Worm (Caenorhabditis elegans) whole organism, L4 larva: ENCODE data around the gene C26B9.7.

Experiments used
- F44E2.7 ChIP-seq: fragments of 200-800 bp; sonication (Bioruptor generic); IDR thresholded peaks from 2 replicates; pipeline ENCODE4 v2.1.2; 2022; ENCODE audit warnings: missing genetic modification characterization, missing compliant biosample characterization
- R02D3.7 ChIP-seq: fragments of 150-350 bp; sonication (generic microtip); optimal IDR thresholded peaks from 3 replicates; lab custom pipeline; 2014; ENCODE audit warnings: missing biosample characterization, missing genetic modification characterization
- aha-1 ChIP-seq: fragments of 150-350 bp; peaks from one replicate; lab custom pipeline; 2014; ENCODE audit warnings: missing biosample characterization, missing genetic modification characterization
- ama-1 ChIP-seq: fragments of 150-350 bp; optimal IDR thresholded peaks from 2 replicates; lab custom pipeline; 2014; ENCODE audit warnings: inconsistent platforms, mixed read lengths
- arid-1 ChIP-seq: fragments of 200-800 bp; sonication (Bioruptor generic); conservative IDR thresholded peaks from 2 replicates; pipeline ENCODE4 v1.3.6; 2022; ENCODE audit warnings: missing genetic modification reagents, missing genetic modification characterization, missing compliant biosample characterization
- attf-4 ChIP-seq: sonication (generic microtip); optimal IDR thresholded peaks from 3 replicates; lab custom pipeline; 2017; ENCODE audit warnings: missing biosample characterization, missing genetic modification characterization
- ceh-20 ChIP-seq: fragments of 200-800 bp; sonication (Bioruptor generic); IDR thresholded peaks from 2 replicates; pipeline ENCODE4 v1.3.6; 2022; ENCODE audit warnings: missing genetic modification reagents, missing genetic modification characterization, missing compliant biosample characterization
- ceh-82 ChIP-seq: sonication (generic microtip); optimal IDR thresholded peaks from 2 replicates; lab custom pipeline; 2017; ENCODE audit warnings: missing biosample characterization, missing genetic modification characterization
- dmd-6 ChIP-seq: fragments of 200-800 bp; sonication (Bioruptor generic); IDR thresholded peaks from 2 replicates; pipeline ENCODE4 v1.3.6; 2022; ENCODE audit warnings: missing genetic modification reagents, missing genetic modification characterization, missing compliant biosample characterization
- duxl-1 ChIP-seq: sonication (generic microtip); optimal IDR thresholded peaks from 2 replicates; lab custom pipeline; 2016; ENCODE audit warnings: mild to moderate bottlenecking, missing genetic modification characterization, moderate library complexity, missing compliant biosample characterization; ENCODE audit not compliant: poor library complexity
- egl-43 ChIP-seq: fragments of 200-800 bp; sonication (Bioruptor generic); IDR thresholded peaks from 2 replicates; pipeline ENCODE4 v1.3.6; 2022; ENCODE audit warnings: missing genetic modification reagents, missing genetic modification characterization, missing compliant biosample characterization
- fkh-10 ChIP-seq: fragments of 150-350 bp; optimal IDR thresholded peaks from 2 replicates; lab custom pipeline; 2014; ENCODE audit warnings: missing biosample characterization, missing genetic modification reagents, missing genetic modification characterization
- gei-8 ChIP-seq: fragments of 200-800 bp; sonication (Bioruptor generic); optimal IDR thresholded peaks from 2 replicates; lab custom pipeline; 2018; ENCODE audit warnings: mild to moderate bottlenecking, missing genetic modification characterization, missing compliant biosample characterization
- hlh-11 ChIP-seq: fragments of 200-800 bp; sonication (Bioruptor generic); optimal IDR thresholded peaks from 2 replicates; lab custom pipeline; 2018; ENCODE audit warnings: mild to moderate bottlenecking, missing genetic modification characterization, missing compliant biosample characterization
- hmg-1.1 ChIP-seq: fragments of 200-800 bp; sonication (Bioruptor generic); IDR thresholded peaks from 2 replicates; pipeline ENCODE4 v1.3.6; 2022; ENCODE audit warnings: missing genetic modification reagents, missing genetic modification characterization, missing compliant biosample characterization
- jun-1 ChIP-seq: fragments of 150-350 bp; optimal IDR thresholded peaks from 2 replicates; lab custom pipeline; 2014; ENCODE audit warnings: missing biosample characterization, missing genetic modification reagents, missing genetic modification characterization
- lim-7 ChIP-seq: fragments of 200-800 bp; sonication (Bioruptor generic); IDR thresholded peaks from 2 replicates; pipeline ENCODE4 v1.3.6; 2022; ENCODE audit warnings: missing genetic modification characterization, missing compliant biosample characterization
- lin-1 ChIP-seq: fragments of 200-800 bp; sonication (Bioruptor generic); IDR thresholded peaks from 2 replicates; pipeline ENCODE4 v1.3.6; 2022; ENCODE audit warnings: missing genetic modification reagents, missing genetic modification characterization, missing compliant biosample characterization
- lin-13 ChIP-seq: fragments of 150-350 bp; optimal IDR thresholded peaks from 2 replicates; lab custom pipeline; 2014; ENCODE audit warnings: missing biosample characterization, missing genetic modification reagents, missing genetic modification characterization
- lir-3 ChIP-seq: sonication (generic microtip); optimal IDR thresholded peaks from 2 replicates; lab custom pipeline; 2016; ENCODE audit warnings: mild to moderate bottlenecking, missing genetic modification characterization, missing compliant biosample characterization
- madf-9 ChIP-seq: fragments of 200-800 bp; sonication (Bioruptor generic); conservative IDR thresholded peaks from 2 replicates; pipeline ENCODE4 v1.3.6; 2022; ENCODE audit warnings: missing genetic modification reagents, missing genetic modification characterization, missing compliant biosample characterization
- mdl-1 ChIP-seq, 2 experiments: fragments of 150-350 bp in 1 of 2; sonication (generic microtip) in 1 of 2; optimal IDR thresholded peaks; 2 replicates each; lab custom pipeline; 2014 to 2017; ENCODE audit warnings: missing biosample characterization in 2 of 2, missing genetic modification characterization in 2 of 2
- mdt-29 ChIP-seq: fragments of 200-800 bp; sonication (Bioruptor generic); IDR thresholded peaks from 2 replicates; pipeline ENCODE4 v1.3.6; 2022; ENCODE audit warnings: missing genetic modification reagents, missing genetic modification characterization, missing compliant biosample characterization
- mep-1 ChIP-seq: fragments of 150-350 bp; sonication (generic microtip); optimal IDR thresholded peaks from 3 replicates; lab custom pipeline; 2014; ENCODE audit warnings: missing biosample characterization, missing genetic modification characterization
- mxl-3 ChIP-seq: fragments of 200-800 bp; sonication (Bioruptor generic); optimal IDR thresholded peaks from 2 replicates; lab custom pipeline; 2018; ENCODE audit warnings: mild to moderate bottlenecking, missing genetic modification characterization, missing compliant biosample characterization
- nhr-41 ChIP-seq: fragments of 200-800 bp; sonication (Bioruptor generic); IDR thresholded peaks from 2 replicates; pipeline ENCODE4 v1.3.6; 2022; ENCODE audit warnings: missing genetic modification reagents, missing genetic modification characterization, missing compliant biosample characterization
- nhr-42 ChIP-seq: fragments of 200-800 bp; sonication (Bioruptor generic); IDR thresholded peaks from 2 replicates; pipeline ENCODE4 v1.3.6; 2022; ENCODE audit warnings: missing genetic modification characterization, missing compliant biosample characterization
- nhr-48 ChIP-seq: sonication (generic microtip); optimal IDR thresholded peaks from 2 replicates; lab custom pipeline; 2016; ENCODE audit warnings: mild to moderate bottlenecking, missing genetic modification characterization, missing compliant biosample characterization
- nhr-6 ChIP-seq: fragments of 150-350 bp; optimal IDR thresholded peaks from 2 replicates; lab custom pipeline; 2014; ENCODE audit warnings: missing biosample characterization, missing genetic modification characterization
- rbr-2 ChIP-seq: sonication (generic microtip); optimal IDR thresholded peaks from 2 replicates; lab custom pipeline; 2016; ENCODE audit warnings: missing genotype, missing genetic modification characterization, missing compliant biosample characterization
- set-16 ChIP-seq: fragments of 200-800 bp; sonication (Bioruptor generic); IDR thresholded peaks from 2 replicates; pipeline ENCODE4 v1.3.6; 2022; ENCODE audit warnings: missing genetic modification reagents, missing genetic modification characterization, missing compliant biosample characterization
- snpc-1.2 ChIP-seq: fragments of 200-800 bp; sonication (Bioruptor generic); IDR thresholded peaks from 2 replicates; pipeline ENCODE4 v1.3.6; 2022; ENCODE audit warnings: missing genetic modification reagents, missing genetic modification characterization, missing compliant biosample characterization
- unc-39 ChIP-seq: sonication (generic microtip); optimal IDR thresholded peaks from 2 replicates; lab custom pipeline; 2017; ENCODE audit warnings: missing biosample characterization, missing genetic modification characterization
- unc-62 ChIP-seq, 3 experiments: fragments of 150-350 bp in 1 of 3; sonication (generic microtip); optimal IDR thresholded peaks in 2 of 3; peaks in 1 of 3; 1 replicate in 1 of 3; 2 replicates in 2 of 3; lab custom pipeline; 2014 to 2017; ENCODE audit warnings: missing biosample characterization in 3 of 3, missing genetic modification characterization in 3 of 3, missing genetic modification reagents in 3 of 3, missing genotype in 1 of 3
- vab-7 ChIP-seq: fragments of 200-800 bp; sonication (Bioruptor generic); IDR thresholded peaks from 2 replicates; pipeline ENCODE4 v1.3.6; 2022; ENCODE audit warnings: missing genetic modification reagents, missing genetic modification characterization, missing compliant biosample characterization
- zip-2 ChIP-seq: fragments of 150-350 bp; optimal IDR thresholded peaks from 2 replicates; lab custom pipeline; 2014; ENCODE audit warnings: missing biosample characterization, missing genetic modification characterization
- ztf-11 ChIP-seq: fragments of 150-350 bp; optimal IDR thresholded peaks from 2 replicates; lab custom pipeline; 2014; ENCODE audit warnings: missing biosample characterization, missing genetic modification characterization

Gene C26B9.7

ce11 chrX:5366613-5367012 is 24.5 kb downstream of the C26B9.7 start:
- TF ChIP-seq ceh-82 (tag; lab: Kevin White, UChicago) (no peak), F44E2.7 (no peak), ceh-20 (GFP tag; lab: Robert Waterston, UW) (no peak), madf-9 (GFP tag; lab: Robert Waterston, UW) (no peak), lin-13 (GFP tag; lab: Kevin White, UChicago) (no peak), attf-4 (tag; lab: Kevin White, UChicago) (no peak), lir-3 (no peak), jun-1 (tag; lab: Kevin White, UChicago) (no peak), duxl-1 (tag; lab: Kevin White, UChicago) (no peak), nhr-41 (GFP tag; lab: Robert Waterston, UW) (no peak), unc-39 (tag; lab: Kevin White, UChicago) (no peak), hlh-11 (tag; lab: Kevin White, UChicago) (no peak), zip-2 (tag; lab: Kevin White, UChicago) (no peak), ama-1 (lab: Kevin White, UChicago) (no peak)

- peak; percentile 69 for TF ChIP-seq rbr-2
- no peak for TF ChIP-seq jun-1 (tag; lab: Kevin White, UChicago)
- peak in 1 of 2 experiments; percentile 39 for TF ChIP-seq mdl-1 (tag; optimal IDR thresholded peaks at IDR 0.05; lab: Kevin White, UChicago)
- TF ChIP-seq mxl-3 (GFP tag; lab: Kevin White, UChicago): peak; percentile 2
- TF ChIP-seq fkh-10 (GFP tag; lab: Kevin White, UChicago): peak; percentile 78
- 0 out of 2 replicates have a peak, but pooled peaks have one; percentile 24 for TF ChIP-seq arid-1 (GFP tag; lab: Robert Waterston, UW)
- peak; percentile 48 for TF ChIP-seq mep-1 (tag; lab: Kevin White, UChicago)
- TF ChIP-seq dmd-6 (GFP tag; lab: Robert Waterston, UW): peak; percentile 13; the same call in 1 of the 2 replicates
- 0 out of 2 replicates have a peak, but pooled peaks have one; percentile 28 for TF ChIP-seq vab-7 (GFP tag; lab: Robert Waterston, UW)
- TF ChIP-seq nhr-48 (tag; lab: Kevin White, UChicago): no peak
- TF ChIP-seq mdt-29 (GFP tag; lab: Robert Waterston, UW): no peak
- TF ChIP-seq set-16: peak; percentile 57
- no peak for TF ChIP-seq lim-7 (GFP tag; lab: Robert Waterston, UW)
- 0 out of 2 replicates have a peak, but pooled peaks have one; percentile 44 for TF ChIP-seq egl-43 (GFP tag; lab: Robert Waterston, UW)
- TF ChIP-seq unc-62 (GFP tag; optimal IDR thresholded peaks at IDR 0.05 in 1 of 2; lab: Kevin White, UChicago): peak in 1 of 2 experiments; percentile 97
- no peak for TF ChIP-seq unc-62 (tag; optimal IDR thresholded peaks at IDR 0.05; lab: Kevin White, UChicago)
- peak; percentile 75 for TF ChIP-seq hmg-1.1 (GFP tag; lab: Robert Waterston, UW)
- peak; percentile 90 for TF ChIP-seq aha-1 (tag; lab: Kevin White, UChicago)
- TF ChIP-seq lin-1: no peak
Observed at ce11 chrX:5368220-5368619, 26.1 kb downstream of the C26B9.7 start, which contains the start of gene jkk-1. Gene jkk-1 (plus strand): TSS chrX:5368468.

ce11 chrX:5370605-5371004 is 28.5 kb downstream of the C26B9.7 start:
- no peak for TF ChIP-seq nhr-48 (tag; lab: Kevin White, UChicago)
- TF ChIP-seq nhr-42: no peak
- no peak for TF ChIP-seq mxl-3 (GFP tag; lab: Kevin White, UChicago)
- no peak for TF ChIP-seq jun-1 (tag; lab: Kevin White, UChicago)
- TF ChIP-seq lir-3: no peak
- TF ChIP-seq gei-8 (GFP tag; lab: Kevin White, UChicago): no peak
- TF ChIP-seq ztf-11 (tag; lab: Kevin White, UChicago): no peak
- TF ChIP-seq nhr-6 (tag; lab: Kevin White, UChicago): no peak
- TF ChIP-seq snpc-1.2 (GFP tag; lab: Robert Waterston, UW): no peak
- TF ChIP-seq ceh-20 (GFP tag; lab: Robert Waterston, UW): no peak
- TF ChIP-seq zip-2 (tag; lab: Kevin White, UChicago): no peak
- no peak for TF ChIP-seq R02D3.7 (tag; lab: Kevin White, UChicago)
